Fruit fly (Drosophila melanogaster) ovary, adult (tissue): ENCODE data around the gene CG32708.

Experiments
- CG17801 ChIP-seq: fragments of 200-800 bp; optimal IDR thresholded peaks from 2 replicates; lab custom pipeline; 2019; ENCODE audit warnings: missing biosample characterization, mild to moderate bottlenecking, missing genetic modification characterization, moderate library complexity; ENCODE audit not compliant: partially characterized antibody

CG32708 gene

dm6 chrX:9119671-9120364 lies 34.1 kb downstream of the CG32708 start:
- no peak for TF ChIP-seq CG17801 (GFP tag; lab: Kevin White, UChicago)

dm6 chrX:9120828-9121754 lies 35.4 kb downstream of the CG32708 start:
- TF ChIP-seq CG17801 (GFP tag; lab: Kevin White, UChicago): peak; percentile 54

dm6 chrX:9122492-9122891 lies 36.8 kb downstream of the CG32708 start:
- no peak for TF ChIP-seq CG17801 (GFP tag; lab: Kevin White, UChicago)

dm6 chrX:9127264-9128011 lies 41.7 kb downstream of the CG32708 start:
- TF ChIP-seq CG17801 (GFP tag; lab: Kevin White, UChicago): no peak

- TF ChIP-seq CG17801 (GFP tag; lab: Kevin White, UChicago): no peak
Observed at dm6 chrX:9128012-9128280, 42.2 kb downstream of the CG32708 start.

- TF ChIP-seq CG17801 (GFP tag; lab: Kevin White, UChicago): no peak
Observed at dm6 chrX:9129436-9129835, 43.7 kb downstream of the CG32708 start.

- no peak for TF ChIP-seq CG17801 (GFP tag; lab: Kevin White, UChicago)
Observed at dm6 chrX:9130243-9130642, 44.5 kb downstream of the CG32708 start.

- TF ChIP-seq CG17801 (GFP tag; lab: Kevin White, UChicago): no peak
Observed at dm6 chrX:9131523-9131922, 45.8 kb downstream of the CG32708 start.

- no peak for TF ChIP-seq CG17801 (GFP tag; lab: Kevin White, UChicago)
Observed at dm6 chrX:9132589-9133237, 47.0 kb downstream of the CG32708 start.

dm6 chrX:9133577-9134240 lies 48.0 kb downstream of the CG32708 start:
- TF ChIP-seq CG17801 (GFP tag; lab: Kevin White, UChicago): no peak

dm6 chrX:9134241-9134849 lies 48.6 kb downstream of the CG32708 start:
- no peak for TF ChIP-seq CG17801 (GFP tag; lab: Kevin White, UChicago)

- no peak for TF ChIP-seq CG17801 (GFP tag; lab: Kevin White, UChicago)
Observed at dm6 chrX:9134922-9135453, 49.3 kb downstream of the CG32708 start, which contains the start of gene fend. TSS of gene fend (minus strand) at chrX:9135099.
